Worm (Caenorhabditis elegans) whole organism, mixed stage, embryonic: Measurements from ENCODE around the gene T24D3.2.

ENCODE experiments used
- M03D4.4 ChIP-seq: sonication (generic microtip); optimal IDR thresholded peaks from 2 replicates; lab custom pipeline; 2017; ENCODE audit warnings: mild to moderate bottlenecking, missing genetic modification characterization, missing compliant biosample characterization
- bed-3 ChIP-seq: fragments of 200-800 bp; sonication (Bioruptor generic); optimal IDR thresholded peaks from 3 replicates; lab custom pipeline; 2018; ENCODE audit warnings: mild to moderate bottlenecking, missing genetic modification characterization, moderate library complexity, missing compliant biosample characterization
- blmp-1 ChIP-seq: fragments of 150-350 bp; optimal IDR thresholded peaks from 2 replicates; lab custom pipeline; 2014; ENCODE audit warnings: missing biosample characterization, missing genetic modification characterization
- ceh-39 ChIP-seq: fragments of 150-350 bp; optimal IDR thresholded peaks from 2 replicates; lab custom pipeline; 2014; ENCODE audit warnings: missing biosample characterization, missing genetic modification characterization
- ceh-43 ChIP-seq: fragments of 200-800 bp; sonication (Bioruptor generic); optimal IDR thresholded peaks from 2 replicates; lab custom pipeline; 2018; ENCODE audit warnings: mild to moderate bottlenecking, missing genetic modification characterization, moderate library complexity, missing compliant biosample characterization
- ceh-83 ChIP-seq: fragments of 200-800 bp; sonication (Bioruptor generic); optimal IDR thresholded peaks from 2 replicates; lab custom pipeline; 2018; ENCODE audit warnings: mild to moderate bottlenecking, missing genetic modification characterization, missing compliant biosample characterization
- ces-1 ChIP-seq: fragments of 150-350 bp; optimal IDR thresholded peaks from 2 replicates; lab custom pipeline; 2014; ENCODE audit warnings: missing biosample characterization, missing genetic modification reagents, missing genetic modification characterization
- cnd-1 ChIP-seq: fragments of 200-800 bp; sonication (Bioruptor generic); optimal IDR thresholded peaks from 2 replicates; lab custom pipeline; 2018; ENCODE audit warnings: mild to moderate bottlenecking, missing genetic modification characterization, missing compliant biosample characterization
- drap-1 ChIP-seq: fragments of 200-800 bp; sonication (Bioruptor generic); optimal IDR thresholded peaks from 3 replicates; lab custom pipeline; 2018; ENCODE audit warnings: mild to moderate bottlenecking, missing genetic modification characterization, missing compliant biosample characterization
- elt-1 ChIP-seq: sonication (generic microtip); optimal IDR thresholded peaks from 2 replicates; lab custom pipeline; 2017; ENCODE audit warnings: missing genetic modification characterization, mild to moderate bottlenecking, missing compliant biosample characterization, antibody characterized with exemption, moderate library complexity, borderline replicate concordance; ENCODE audit not compliant: insufficient read depth
- elt-3 ChIP-seq: fragments of 150-350 bp; optimal IDR thresholded peaks from 2 replicates; lab custom pipeline; 2014; ENCODE audit warnings: missing biosample characterization, missing genetic modification characterization
- flh-1 ChIP-seq: fragments of 200-800 bp; sonication (Bioruptor generic); optimal IDR thresholded peaks from 2 replicates; lab custom pipeline; 2018; ENCODE audit warnings: mild to moderate bottlenecking, missing genetic modification characterization, moderate library complexity, missing compliant biosample characterization
- ham-2 ChIP-seq: fragments of 200-800 bp; sonication (Bioruptor generic); optimal IDR thresholded peaks from 2 replicates; lab custom pipeline; 2018; ENCODE audit warnings: mild to moderate bottlenecking, missing genetic modification characterization, missing compliant biosample characterization
- hlh-1 ChIP-seq: fragments of 150-350 bp; optimal IDR thresholded peaks from 2 replicates; lab custom pipeline; 2014; ENCODE audit warnings: missing biosample characterization, missing genetic modification reagents, missing genetic modification characterization
- lin-13 ChIP-seq: fragments of 150-350 bp; optimal IDR thresholded peaks from 2 replicates; lab custom pipeline; 2014; ENCODE audit warnings: missing biosample characterization, missing genetic modification characterization
- lin-32 ChIP-seq: fragments of 200-800 bp; sonication (Bioruptor generic); optimal IDR thresholded peaks from 2 replicates; lab custom pipeline; 2018; ENCODE audit warnings: mild to moderate bottlenecking, missing genetic modification characterization, missing compliant biosample characterization
- lsy-2 ChIP-seq: fragments of 150-350 bp; optimal IDR thresholded peaks from 2 replicates; lab custom pipeline; 2014; ENCODE audit warnings: missing biosample characterization, missing genetic modification characterization
- mab-5 ChIP-seq: fragments of 150-350 bp; optimal IDR thresholded peaks from 2 replicates; lab custom pipeline; 2014; ENCODE audit warnings: missing biosample characterization, missing genetic modification characterization
- mep-1 ChIP-seq: fragments of 150-350 bp; optimal IDR thresholded peaks from 2 replicates; lab custom pipeline; 2017; ENCODE audit warnings: missing biosample characterization, missing genetic modification reagents, missing genetic modification characterization, inconsistent platforms
- mls-2 ChIP-seq: sonication (generic microtip); optimal IDR thresholded peaks from 2 replicates; lab custom pipeline; 2016; ENCODE audit warnings: mild to moderate bottlenecking, missing genetic modification characterization, moderate library complexity, missing compliant biosample characterization
- nhr-12 ChIP-seq: fragments of 150-350 bp; optimal IDR thresholded peaks from 2 replicates; lab custom pipeline; 2014; ENCODE audit warnings: missing biosample characterization, missing genetic modification characterization
- nhr-2 ChIP-seq: fragments of 150-350 bp; optimal IDR thresholded peaks from 2 replicates; lab custom pipeline; 2014; ENCODE audit warnings: missing biosample characterization, missing genetic modification characterization
- nhr-237 ChIP-seq: fragments of 150-350 bp; optimal IDR thresholded peaks from 2 replicates; lab custom pipeline; 2014; ENCODE audit warnings: missing biosample characterization, missing genetic modification characterization
- nhr-76 ChIP-seq: sonication (generic microtip); optimal IDR thresholded peaks from 2 replicates; lab custom pipeline; 2017; ENCODE audit warnings: missing biosample characterization, missing genetic modification characterization
- pha-4 ChIP-seq: fragments of 150-350 bp; optimal IDR thresholded peaks from 2 replicates; lab custom pipeline; 2018; ENCODE audit warnings: missing biosample characterization, missing genetic modification reagents, missing genetic modification characterization
- sem-2 ChIP-seq: fragments of 200-800 bp; sonication (Bioruptor generic); optimal IDR thresholded peaks from 2 replicates; lab custom pipeline; 2018; ENCODE audit warnings: mild to moderate bottlenecking, missing genetic modification characterization, missing compliant biosample characterization
- snpc-4 ChIP-seq: fragments of 150-350 bp; optimal IDR thresholded peaks from 2 replicates; lab custom pipeline; 2014; ENCODE audit warnings: missing biosample characterization, missing genetic modification characterization
- sptf-1 ChIP-seq: sonication (generic microtip); optimal IDR thresholded peaks from 2 replicates; lab custom pipeline; 2017; ENCODE audit warnings: mild to moderate bottlenecking, missing genetic modification characterization, moderate library complexity, missing compliant biosample characterization
- tbx-8 ChIP-seq: fragments of 200-800 bp; sonication (Bioruptor generic); optimal IDR thresholded peaks from 2 replicates; lab custom pipeline; 2018; ENCODE audit warnings: mild to moderate bottlenecking, missing genetic modification characterization, moderate library complexity, missing compliant biosample characterization
- unc-120 ChIP-seq: sonication (generic microtip); optimal IDR thresholded peaks from 2 replicates; lab custom pipeline; 2017; ENCODE audit warnings: missing genetic modification characterization, missing compliant biosample characterization; ENCODE audit not compliant: poor library complexity, severe bottlenecking
- unc-39 ChIP-seq: fragments of 150-350 bp; optimal IDR thresholded peaks from 2 replicates; lab custom pipeline; 2014; ENCODE audit warnings: missing biosample characterization, missing genetic modification characterization
- unc-62 ChIP-seq: fragments of 150-350 bp; optimal IDR thresholded peaks from 2 replicates; lab custom pipeline; 2014; ENCODE audit warnings: missing biosample characterization, missing genetic modification reagents, missing genetic modification characterization
- zip-8 ChIP-seq: fragments of 150-350 bp; optimal IDR thresholded peaks from 2 replicates; lab custom pipeline; 2014; ENCODE audit warnings: missing biosample characterization, missing genetic modification characterization
- ztf-11 ChIP-seq: fragments of 150-350 bp; optimal IDR thresholded peaks from 2 replicates; lab custom pipeline; 2014; ENCODE audit warnings: missing biosample characterization, missing genetic modification characterization

T24D3.2 gene

DNA sequence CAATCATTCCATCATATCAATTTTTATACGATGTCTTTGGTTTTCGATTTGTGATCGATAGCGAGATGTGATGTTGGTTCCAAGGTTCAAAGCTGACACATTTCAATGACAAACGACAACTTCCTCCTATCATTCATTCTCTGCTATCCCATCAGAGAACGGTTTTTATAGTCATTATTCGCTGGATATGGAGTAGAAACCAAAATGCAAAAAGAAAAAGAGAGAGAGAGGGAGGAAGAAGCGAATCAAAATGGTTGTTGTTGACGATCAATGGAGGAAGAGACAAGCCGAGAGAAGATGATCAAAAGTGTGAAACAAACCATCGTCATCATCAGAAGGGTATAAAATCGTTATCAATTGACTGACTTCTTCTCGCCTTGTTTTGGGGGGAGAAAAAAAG, at the start of gene T24D3.2:
TSS of gene T24D3.2 (plus strand) at position 304 of the 400 bp plus-strand sequence.
- TF ChIP-seq blmp-1 (tag; lab: Kevin White, UChicago) (no peak), unc-62 (peak; percentile 1)

DNA sequence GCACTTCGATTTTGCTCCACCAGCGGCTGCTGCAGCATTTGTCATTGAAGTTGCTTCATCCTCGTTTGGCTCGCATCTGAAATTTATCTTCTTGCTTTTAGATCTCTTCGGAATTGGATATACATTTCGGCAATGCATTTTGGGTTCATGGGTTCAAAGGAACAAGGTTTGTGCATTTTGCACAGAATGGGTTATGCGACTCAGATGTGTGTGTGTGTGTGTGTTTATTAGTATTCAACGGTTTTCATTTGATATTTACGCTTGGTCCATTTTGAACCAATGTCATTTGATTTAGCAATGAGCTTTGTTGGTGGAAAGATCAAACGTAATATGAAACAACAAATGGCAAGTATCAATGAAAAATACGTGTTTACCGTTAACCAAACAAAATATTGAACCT, 49.7 kb upstream of the T24D3.2 start:
- no peak for TF ChIP-seq snpc-4 (tag; lab: Kevin White, UChicago)
- TF ChIP-seq sptf-1 (tag; lab: Kevin White, UChicago), result no peak
- no peak for TF ChIP-seq bed-3 (GFP tag; lab: Kevin White, UChicago)
- TF ChIP-seq cnd-1 (tag; lab: Kevin White, UChicago), result no peak
- no peak for TF ChIP-seq M03D4.4 (tag; lab: Kevin White, UChicago)
- no peak for TF ChIP-seq ztf-11 (tag; lab: Kevin White, UChicago)
- no peak for TF ChIP-seq nhr-2 (tag; lab: Kevin White, UChicago)
- TF ChIP-seq tbx-8 (GFP tag; lab: Kevin White, UChicago), result no peak
- TF ChIP-seq flh-1 (GFP tag; lab: Kevin White, UChicago), result no peak
- no peak for TF ChIP-seq zip-8 (tag; lab: Kevin White, UChicago)
- TF ChIP-seq blmp-1 (tag; lab: Kevin White, UChicago), result no peak
- TF ChIP-seq ceh-83, result no peak
- TF ChIP-seq, all 35 proteins: peak for 0

DNA sequence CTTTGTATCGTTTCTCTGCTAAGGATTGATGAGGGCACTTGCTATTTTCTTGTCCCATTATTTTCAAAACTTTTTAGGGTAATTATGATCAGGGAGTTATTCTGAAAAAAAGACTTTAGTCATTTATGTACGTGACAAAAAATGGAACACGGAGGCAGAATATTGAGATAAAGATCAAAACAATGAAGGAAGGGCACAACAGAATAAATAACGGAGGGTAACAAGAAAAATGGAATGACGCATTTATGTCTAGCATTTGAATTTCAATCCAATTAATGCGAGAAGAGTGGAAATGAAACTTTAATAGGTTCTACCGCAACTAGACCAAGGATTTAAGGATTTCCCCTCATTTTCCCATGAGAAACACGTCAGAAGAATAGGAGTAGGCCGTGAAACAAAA, 47.2 kb upstream of the T24D3.2 start, which contains the start of gene glb-13:
TSS of gene glb-13 (minus strand) at position 101 of the 400 bp plus-strand sequence.
- TF ChIP-seq lsy-2 (tag; lab: Kevin White, UChicago) (no peak), mep-1 (no peak), sptf-1 (tag; lab: Kevin White, UChicago) (no peak), ham-2 (no peak), unc-120 (tag; lab: Kevin White, UChicago) (no peak), lin-13 (tag; lab: Kevin White, UChicago) (no peak), hlh-1 (tag; lab: Kevin White, UChicago) (no peak), ztf-11 (tag; lab: Kevin White, UChicago) (no peak), unc-62 (no peak)

DNA sequence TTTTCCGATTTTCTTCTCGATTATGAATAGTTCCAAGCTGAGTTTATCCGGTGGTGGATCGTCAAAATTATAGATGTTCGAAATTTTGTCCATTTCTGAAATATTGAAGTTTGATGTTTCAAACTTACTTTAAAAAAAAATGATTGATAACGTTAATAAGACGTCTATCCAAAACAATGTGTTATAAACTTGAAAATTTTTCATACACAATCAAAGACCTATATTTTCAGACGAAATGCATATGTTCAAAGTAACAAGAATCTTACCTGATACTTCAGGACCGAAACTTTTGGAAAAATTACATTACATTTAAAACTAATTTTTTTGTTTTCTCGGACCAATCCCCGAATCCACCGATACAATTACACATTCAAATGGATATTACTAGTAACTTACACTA, 34.1 kb upstream of the T24D3.2 start, which contains the start of gene nekl-3:
TSS of gene nekl-3 (minus strand) at position 101 of the 400 bp plus-strand sequence.
- TF ChIP-seq sptf-1 (tag; lab: Kevin White, UChicago) (no peak), lin-13 (tag; lab: Kevin White, UChicago) (no peak), ham-2 (no peak), nhr-2 (tag; lab: Kevin White, UChicago) (no peak), mls-2 (tag; lab: Kevin White, UChicago) (no peak), snpc-4 (tag; lab: Kevin White, UChicago) (no peak), drap-1 (GFP tag; lab: Kevin White, UChicago) (no peak), pha-4 (no peak), lsy-2 (tag; lab: Kevin White, UChicago) (no peak), elt-3 (tag; lab: Kevin White, UChicago) (no peak), ces-1 (GFP tag; lab: Kevin White, UChicago) (no peak), cnd-1 (tag; lab: Kevin White, UChicago) (no peak), tbx-8 (GFP tag; lab: Kevin White, UChicago) (no peak), nhr-237 (tag; lab: Kevin White, UChicago) (no peak), sem-2 (GFP tag; lab: Kevin White, UChicago) (no peak), ztf-11 (tag; lab: Kevin White, UChicago) (no peak), ceh-43 (no peak)

DNA sequence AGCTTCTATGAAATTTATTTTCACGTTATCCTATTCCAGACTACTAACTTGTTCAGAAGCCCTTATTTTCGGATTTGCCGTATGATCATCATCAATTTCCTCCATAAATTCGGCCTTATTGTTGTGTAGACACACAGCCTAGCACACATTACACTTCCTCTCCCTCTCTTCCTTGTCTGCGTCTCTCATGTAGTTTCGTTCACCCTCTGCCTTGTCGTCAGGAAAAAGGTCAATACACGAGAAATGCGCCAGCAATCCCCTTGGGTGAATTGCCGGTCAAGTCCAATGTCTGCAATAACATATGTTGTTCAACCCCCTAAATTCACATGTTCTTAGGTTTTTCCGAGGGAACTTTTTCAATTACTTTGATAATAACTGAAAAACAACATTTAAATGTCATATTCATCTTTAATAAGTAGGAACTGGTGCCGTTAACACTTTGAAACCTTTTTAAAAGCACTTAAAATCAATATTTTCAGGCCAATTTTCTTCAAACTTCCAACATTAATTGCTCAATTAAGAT, 31.7 kb upstream of the T24D3.2 start, which contains the start of gene F17E5.2:
TSS of gene F17E5.2 (plus strand) at position 473 of the 523 bp plus-strand sequence.
- TF ChIP-seq nhr-2 (tag; lab: Kevin White, UChicago) (peak; percentile 69), bed-3 (GFP tag; lab: Kevin White, UChicago) (no peak), ham-2 (peak; percentile 47), nhr-237 (tag; lab: Kevin White, UChicago) (peak; percentile 85), cnd-1 (tag; lab: Kevin White, UChicago) (peak; percentile 47), hlh-1 (tag; lab: Kevin White, UChicago) (peak; percentile 83), mab-5 (tag; lab: Kevin White, UChicago) (peak; percentile 24), drap-1 (GFP tag; lab: Kevin White, UChicago) (no peak), unc-120 (tag; lab: Kevin White, UChicago) (peak; percentile 67), ceh-83 (no peak), tbx-8 (GFP tag; lab: Kevin White, UChicago) (no peak), ceh-39 (no peak), sptf-1 (tag; lab: Kevin White, UChicago) (no peak), zip-8 (tag; lab: Kevin White, UChicago) (no peak), M03D4.4 (tag; lab: Kevin White, UChicago) (peak; percentile 38), elt-1 (tag; lab: Kevin White, UChicago) (no peak), pha-4 (peak; percentile 96), lsy-2 (tag; lab: Kevin White, UChicago) (peak; percentile 66), sem-2 (GFP tag; lab: Kevin White, UChicago) (no peak), unc-62 (peak; percentile 76), blmp-1 (tag; lab: Kevin White, UChicago) (no peak), ztf-11 (tag; lab: Kevin White, UChicago) (no peak), mep-1 (peak; percentile 93), unc-39 (tag; lab: Kevin White, UChicago) (no peak), elt-3 (tag; lab: Kevin White, UChicago) (no peak), nhr-12 (tag; lab: Kevin White, UChicago) (no peak), lin-32 (GFP tag; lab: Kevin White, UChicago) (peak; percentile 70), ces-1 (GFP tag; lab: Kevin White, UChicago) (peak; percentile 48), nhr-76 (tag; lab: Kevin White, UChicago) (no peak), lin-13 (tag; lab: Kevin White, UChicago) (peak; percentile 90), mls-2 (tag; lab: Kevin White, UChicago) (peak; percentile 66)
